Fruit fly (Drosophila melanogaster) Kc167 (cell line): ENCODE data around the gene CG34425.

Experiments used
- Myc ChIP-seq: fragments of >200 bp; optimal IDR thresholded peaks from 2 replicates; lab custom pipeline; 2017; ENCODE audit warnings: missing external identifiers
- Sin3A ChIP-seq: fragments of >200 bp; optimal IDR thresholded peaks from 2 replicates; lab custom pipeline; 2018; ENCODE audit warnings: missing external identifiers
- h ChIP-seq: fragments of >200 bp; optimal IDR thresholded peaks from 3 replicates; lab custom pipeline; 2018; ENCODE audit warnings: missing external identifiers
- insv ChIP-seq: fragments of >200 bp; optimal IDR thresholded peaks from 3 replicates; lab custom pipeline; 2018; ENCODE audit warnings: missing external identifiers
- psq ChIP-seq: fragments of >200 bp; optimal IDR thresholded peaks from 2 replicates; lab custom pipeline; 2017; ENCODE audit warnings: missing external identifiers
- ttk ChIP-seq: sonication (Bioruptor generic); optimal IDR thresholded peaks from 2 replicates; lab custom pipeline; 2017; ENCODE audit warnings: missing external identifiers

- TF ChIP-seq h (no peak), ttk (no peak), insv (no peak), psq (lab: Kevin White, UChicago) (no peak), Sin3A (lab: Kevin White, UChicago) (no peak), Myc (lab: Kevin White, UChicago) (no peak)
Measured at dm6 chr3R:4471047-4471751, 35.0 kb downstream of the CG34425 start.
